Fruit fly (Drosophila melanogaster) whole organism, wandering third instar larva: ENCODE data around the gene CG6652.
A peak's percentile ranks its signal among the peaks of the same experiment; 100 is the strongest.

ENCODE experiments used
- Abd-B ChIP-seq: fragments of >200 bp; optimal IDR thresholded peaks from 2 replicates; lab custom pipeline; 2017; ENCODE audit warnings: missing biosample characterization, missing genetic modification characterization
- CrebA ChIP-seq: fragments of 200-800 bp; sonication (Bioruptor generic); optimal IDR thresholded peaks from 2 replicates; lab custom pipeline; 2016; ENCODE audit warnings: missing biosample characterization, mild to moderate bottlenecking, missing genetic modification characterization, borderline replicate concordance
- N ChIP-seq: fragments of >200 bp; optimal IDR thresholded peaks from 2 replicates; lab custom pipeline; 2018; ENCODE audit warnings: missing biosample characterization, missing external identifiers, missing genetic modification characterization
- br ChIP-seq: fragments of 200-800 bp; sonication (Bioruptor generic); optimal IDR thresholded peaks from 2 replicates; lab custom pipeline; 2016; ENCODE audit warnings: missing biosample characterization, missing genetic modification characterization
- fru ChIP-seq: fragments of 200-800 bp; sonication (Bioruptor generic); optimal IDR thresholded peaks from 3 replicates; lab custom pipeline; 2016; ENCODE audit warnings: missing biosample characterization, mild to moderate bottlenecking, missing genetic modification characterization
- psq ChIP-seq: fragments of 200-800 bp; sonication (Bioruptor generic); optimal IDR thresholded peaks from 3 replicates; lab custom pipeline; 2017; ENCODE audit warnings: missing biosample characterization, mild to moderate bottlenecking, missing genetic modification characterization, moderate library complexity

DNA sequence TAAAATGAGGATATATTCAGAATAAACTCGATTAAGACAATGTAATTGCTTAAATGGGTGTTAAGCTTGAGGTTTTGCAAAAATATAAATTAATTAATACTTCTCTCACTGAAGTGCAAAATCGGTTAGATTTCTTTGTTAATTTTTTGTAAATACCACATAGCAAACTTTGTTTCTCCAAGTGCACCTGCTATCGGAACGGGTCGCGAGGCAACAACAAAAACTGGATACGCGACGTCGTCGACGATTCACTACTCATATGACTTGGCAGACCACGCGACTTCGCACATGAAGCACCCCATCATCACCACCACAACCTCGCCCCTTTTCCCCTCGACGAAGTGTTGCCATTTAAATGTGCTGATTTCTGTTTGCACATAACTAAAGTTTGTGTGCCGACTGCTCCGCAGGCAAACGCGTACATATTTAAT lies 15.6 kb downstream of the CG6652 start:
- no peak for TF ChIP-seq psq (GFP tag; lab: Kevin White, UChicago)
- peak; percentile 12 for TF ChIP-seq fru (GFP tag; lab: Kevin White, UChicago)
- TF ChIP-seq CrebA: no peak
- TF ChIP-seq br: no peak
- TF ChIP-seq N (GFP tag; lab: Kevin White, UChicago): no peak
- TF ChIP-seq Abd-B (GFP tag; lab: Kevin White, UChicago): no peak
